Worm (Caenorhabditis elegans) whole organism, L4 larva: ENCODE measurements around the gene Y37E11AL.12.
A peak's percentile ranks its signal among the peaks of the same experiment; 100 is the strongest.

ENCODE experiments used
- F44E2.7 ChIP-seq: fragments of 200-800 bp; sonication (Bioruptor generic); IDR thresholded peaks from 2 replicates; pipeline ENCODE4 v2.1.2; 2022; ENCODE audit warnings: missing genetic modification characterization, missing compliant biosample characterization
- T26A8.4 ChIP-seq: fragments of 200-800 bp; sonication (Bioruptor generic); IDR thresholded peaks from 2 replicates; pipeline ENCODE4 v1.3.6; 2022; ENCODE audit warnings: missing genetic modification characterization, missing compliant biosample characterization
- Y105C5A.15 ChIP-seq: fragments of 200-800 bp; sonication (Bioruptor generic); IDR thresholded peaks from 2 replicates; pipeline ENCODE4 v1.3.6; 2022; ENCODE audit warnings: missing genetic modification characterization, missing compliant biosample characterization
- ZK337.2 ChIP-seq: fragments of 200-800 bp; sonication (Bioruptor generic); IDR thresholded peaks from 2 replicates; pipeline ENCODE4 v1.3.6; 2022; ENCODE audit warnings: missing genetic modification reagents, missing genetic modification characterization, missing compliant biosample characterization
- ZK546.5 ChIP-seq, 2 experiments: sonication (generic microtip); optimal IDR thresholded peaks; 2 replicates each; lab custom pipeline; 2017; ENCODE audit warnings: missing biosample characterization in 2 of 2, missing genetic modification characterization in 2 of 2
- ceh-20 ChIP-seq: fragments of 200-800 bp; sonication (Bioruptor generic); IDR thresholded peaks from 2 replicates; pipeline ENCODE4 v1.3.6; 2022; ENCODE audit warnings: missing genetic modification reagents, missing genetic modification characterization, missing compliant biosample characterization
- ceh-32 ChIP-seq: sonication (generic microtip); optimal IDR thresholded peaks from 2 replicates; lab custom pipeline; 2016; ENCODE audit warnings: mild to moderate bottlenecking, missing genetic modification characterization, missing compliant biosample characterization; ENCODE audit not compliant: poor library complexity
- ceh-62 ChIP-seq: sonication (generic microtip); optimal IDR thresholded peaks from 2 replicates; lab custom pipeline; 2017; ENCODE audit warnings: missing biosample characterization, missing genetic modification characterization
- ceh-82 ChIP-seq: sonication (generic microtip); optimal IDR thresholded peaks from 2 replicates; lab custom pipeline; 2017; ENCODE audit warnings: missing biosample characterization, missing genetic modification characterization
- ces-1 ChIP-seq: fragments of 150-350 bp; sonication (generic microtip); optimal IDR thresholded peaks from 4 replicates; lab custom pipeline; 2014; ENCODE audit warnings: missing biosample characterization, missing genetic modification reagents, missing genetic modification characterization
- daf-16 ChIP-seq, 3 experiments: sonication (generic microtip); optimal IDR thresholded peaks; 2 replicates each; lab custom pipeline; 2016 to 2017; ENCODE audit warnings: missing genetic modification characterization in 3 of 3, missing genetic modification reagents in 3 of 3, mild to moderate bottlenecking in 2 of 3, missing compliant biosample characterization in 2 of 3, missing biosample characterization in 1 of 3, moderate library complexity in 1 of 3
- daf-19 ChIP-seq: fragments of 200-800 bp; sonication (Bioruptor generic); conservative IDR thresholded peaks from 2 replicates; pipeline ENCODE4 v1.3.6; 2022; ENCODE audit warnings: missing genetic modification characterization, missing compliant biosample characterization
- daf-8 ChIP-seq: fragments of 200-800 bp; sonication (Bioruptor generic); IDR thresholded peaks from 2 replicates; pipeline ENCODE4 v1.3.6; 2022; ENCODE audit warnings: missing genetic modification characterization, missing compliant biosample characterization
- dmd-8 ChIP-seq: fragments of 200-800 bp; sonication (Bioruptor generic); IDR thresholded peaks from 2 replicates; pipeline ENCODE4 v1.3.6; 2022; ENCODE audit warnings: missing genetic modification characterization, missing compliant biosample characterization
- dve-1 ChIP-seq: sonication (generic microtip); optimal IDR thresholded peaks from 2 replicates; lab custom pipeline; 2017; ENCODE audit warnings: antibody characterized with exemption, mild to moderate bottlenecking, missing genetic modification characterization, missing compliant biosample characterization; ENCODE audit not compliant: insufficient read depth
- egl-43 ChIP-seq: fragments of 200-800 bp; sonication (Bioruptor generic); IDR thresholded peaks from 2 replicates; pipeline ENCODE4 v1.3.6; 2022; ENCODE audit warnings: missing genetic modification reagents, missing genetic modification characterization, missing compliant biosample characterization
- fkh-10 ChIP-seq: fragments of 150-350 bp; optimal IDR thresholded peaks from 2 replicates; lab custom pipeline; 2014; ENCODE audit warnings: missing biosample characterization, missing genetic modification reagents, missing genetic modification characterization
- hlh-11 ChIP-seq: fragments of 200-800 bp; sonication (Bioruptor generic); optimal IDR thresholded peaks from 2 replicates; lab custom pipeline; 2018; ENCODE audit warnings: mild to moderate bottlenecking, missing genetic modification characterization, missing compliant biosample characterization
- hmg-1.1 ChIP-seq: fragments of 200-800 bp; sonication (Bioruptor generic); IDR thresholded peaks from 2 replicates; pipeline ENCODE4 v1.3.6; 2022; ENCODE audit warnings: missing genetic modification reagents, missing genetic modification characterization, missing compliant biosample characterization
- jun-1 ChIP-seq: fragments of 150-350 bp; optimal IDR thresholded peaks from 2 replicates; lab custom pipeline; 2014; ENCODE audit warnings: missing biosample characterization, missing genetic modification reagents, missing genetic modification characterization
- lin-1 ChIP-seq: fragments of 200-800 bp; sonication (Bioruptor generic); IDR thresholded peaks from 2 replicates; pipeline ENCODE4 v1.3.6; 2022; ENCODE audit warnings: missing genetic modification reagents, missing genetic modification characterization, missing compliant biosample characterization
- lin-13 ChIP-seq: fragments of 150-350 bp; optimal IDR thresholded peaks from 2 replicates; lab custom pipeline; 2014; ENCODE audit warnings: missing biosample characterization, missing genetic modification reagents, missing genetic modification characterization
- lin-38 ChIP-seq: fragments of 200-800 bp; sonication (Bioruptor generic); IDR thresholded peaks from 2 replicates; pipeline ENCODE4 v1.3.6; 2022; ENCODE audit warnings: missing genetic modification reagents, missing genetic modification characterization, missing compliant biosample characterization
- lir-3 ChIP-seq: sonication (generic microtip); optimal IDR thresholded peaks from 2 replicates; lab custom pipeline; 2016; ENCODE audit warnings: mild to moderate bottlenecking, missing genetic modification characterization, missing compliant biosample characterization
- lsy-2 ChIP-seq, 2 experiments: fragments of 150-350 bp in 1 of 2; sonication (generic microtip) in 1 of 2; optimal IDR thresholded peaks; 2 replicates each; lab custom pipeline; 2014 to 2017; ENCODE audit warnings: missing biosample characterization in 2 of 2, missing genetic modification characterization in 2 of 2
- mep-1 ChIP-seq: fragments of 150-350 bp; sonication (generic microtip); optimal IDR thresholded peaks from 3 replicates; lab custom pipeline; 2014; ENCODE audit warnings: missing biosample characterization, missing genetic modification characterization
- mes-2 ChIP-seq: sonication (generic microtip); optimal IDR thresholded peaks from 2 replicates; lab custom pipeline; 2016; ENCODE audit warnings: missing genotype, mild to moderate bottlenecking, missing genetic modification characterization, missing compliant biosample characterization; ENCODE audit not compliant: poor library complexity, severe bottlenecking
- mxl-3 ChIP-seq: fragments of 200-800 bp; sonication (Bioruptor generic); optimal IDR thresholded peaks from 2 replicates; lab custom pipeline; 2018; ENCODE audit warnings: mild to moderate bottlenecking, missing genetic modification characterization, missing compliant biosample characterization
- nhr-10 ChIP-seq: fragments of 150-350 bp; optimal IDR thresholded peaks from 2 replicates; lab custom pipeline; 2014; ENCODE audit warnings: missing biosample characterization, missing genetic modification characterization
- nhr-102 ChIP-seq: sonication (generic microtip); optimal IDR thresholded peaks from 2 replicates; lab custom pipeline; 2016; ENCODE audit warnings: mild to moderate bottlenecking, missing genetic modification characterization, moderate library complexity, missing compliant biosample characterization
- nhr-25 ChIP-seq: sonication (generic microtip); optimal IDR thresholded peaks from 2 replicates; lab custom pipeline; 2017; ENCODE audit warnings: missing genetic modification characterization, mild to moderate bottlenecking, missing compliant biosample characterization, antibody characterized with exemption, moderate library complexity, borderline replicate concordance; ENCODE audit not compliant: insufficient read depth
- nhr-28 ChIP-seq: fragments of 150-350 bp; optimal IDR thresholded peaks from 2 replicates; lab custom pipeline; 2014; ENCODE audit warnings: missing biosample characterization, missing genetic modification characterization
- nhr-6 ChIP-seq: fragments of 150-350 bp; optimal IDR thresholded peaks from 2 replicates; lab custom pipeline; 2014; ENCODE audit warnings: missing biosample characterization, missing genetic modification characterization
- nhr-76 ChIP-seq: fragments of 150-350 bp; optimal IDR thresholded peaks from 2 replicates; lab custom pipeline; 2014; ENCODE audit warnings: missing biosample characterization, missing genetic modification characterization
- nhr-77 ChIP-seq: fragments of 150-350 bp; optimal IDR thresholded peaks from 2 replicates; lab custom pipeline; 2014; ENCODE audit warnings: missing biosample characterization, missing genetic modification characterization
- pha-4 ChIP-seq, 2 experiments: fragments of 150-350 bp in 1 of 2; fragments of 200-800 bp in 1 of 2; sonication (Bioruptor generic) in 1 of 2; IDR thresholded peaks in 1 of 2; optimal IDR thresholded peaks in 1 of 2; 2 replicates each; pipeline versions ENCODE4 v1.3.6 to Lab custom; 2014 to 2022; ENCODE audit warnings: missing genetic modification characterization in 2 of 2, missing genetic modification reagents in 2 of 2, missing biosample characterization in 1 of 2, missing compliant biosample characterization in 1 of 2
- pqm-1 ChIP-seq: sonication (generic microtip); optimal IDR thresholded peaks from 2 replicates; lab custom pipeline; 2017; ENCODE audit warnings: missing biosample characterization, missing genetic modification characterization
- skn-1 ChIP-seq: fragments of 150-350 bp; optimal IDR thresholded peaks from 2 replicates; lab custom pipeline; 2014; ENCODE audit warnings: missing biosample characterization, missing genetic modification characterization
- spr-3 ChIP-seq: fragments of 200-800 bp; sonication (Bioruptor generic); optimal IDR thresholded peaks from 2 replicates; lab custom pipeline; 2018; ENCODE audit warnings: mild to moderate bottlenecking, missing genetic modification characterization, missing compliant biosample characterization
- tag-97 ChIP-seq: fragments of 200-800 bp; sonication (Bioruptor generic); IDR thresholded peaks from 2 replicates; pipeline ENCODE4 v1.3.6; 2022; ENCODE audit warnings: missing genetic modification characterization, missing compliant biosample characterization
- unc-39 ChIP-seq: sonication (generic microtip); optimal IDR thresholded peaks from 2 replicates; lab custom pipeline; 2017; ENCODE audit warnings: missing biosample characterization, missing genetic modification characterization
- unc-62 ChIP-seq, 3 experiments: fragments of 150-350 bp in 1 of 3; sonication (generic microtip); optimal IDR thresholded peaks in 2 of 3; peaks in 1 of 3; 1 replicate in 1 of 3; 2 replicates in 2 of 3; lab custom pipeline; 2014 to 2017; ENCODE audit warnings: missing biosample characterization in 3 of 3, missing genetic modification characterization in 3 of 3, missing genetic modification reagents in 3 of 3, missing genotype in 1 of 3
- zip-11 ChIP-seq: fragments of 200-800 bp; sonication (Bioruptor generic); IDR thresholded peaks from 2 replicates; pipeline ENCODE4 v1.3.6; 2022; ENCODE audit warnings: missing genetic modification characterization, missing compliant biosample characterization
- ztf-11 ChIP-seq: fragments of 150-350 bp; optimal IDR thresholded peaks from 2 replicates; lab custom pipeline; 2014; ENCODE audit warnings: missing biosample characterization, missing genetic modification characterization
- ztf-7 ChIP-seq: fragments of 150-350 bp; optimal IDR thresholded peaks from 2 replicates; lab custom pipeline; 2014; ENCODE audit warnings: missing biosample characterization, missing genetic modification characterization

Gene Y37E11AL.12

ce11 chrIV:3742426-3742839 is 40.6 kb upstream of the Y37E11AL.12 start (continued):
- TF ChIP-seq nhr-76 (tag; lab: Kevin White, UChicago) (no peak), zip-11 (GFP tag; lab: Robert Waterston, UW) (no peak), ztf-7 (tag; lab: Kevin White, UChicago) (peak; percentile 58), nhr-77 (tag; lab: Kevin White, UChicago) (no peak), hlh-11 (tag; lab: Kevin White, UChicago) (peak; percentile 99), nhr-6 (tag; lab: Kevin White, UChicago) (peak; percentile 71), nhr-28 (tag; lab: Kevin White, UChicago) (peak; percentile 86), hmg-1.1 (GFP tag; lab: Robert Waterston, UW) (peak; percentile 87), nhr-102 (tag; lab: Kevin White, UChicago) (peak; percentile 40), F44E2.7 (no peak), unc-39 (tag; lab: Kevin White, UChicago) (no peak), Y105C5A.15 (GFP tag; lab: Robert Waterston, UW) (no peak), spr-3 (peak; percentile 4), tag-97 (GFP tag; lab: Robert Waterston, UW) (no peak), ceh-82 (no peak), skn-1 (no peak), nhr-25 (peak; percentile 57), mes-2 (tag; lab: Kevin White, UChicago) (peak; percentile 73), ceh-20 (GFP tag; lab: Robert Waterston, UW) (no peak), nhr-10 (tag; lab: Kevin White, UChicago) (peak; percentile 62), ZK337.2 (GFP tag; lab: Robert Waterston, UW) (no peak), lin-1 (0 out of 2 replicates have a peak, but pooled peaks have one; percentile 30), ceh-32 (tag; lab: Kevin White, UChicago) (no peak), daf-19 (no peak), ces-1 (GFP tag; lab: Kevin White, UChicago) (no peak), ztf-11 (tag; lab: Kevin White, UChicago) (no peak), ceh-62 (tag; lab: Kevin White, UChicago) (no peak), ZK546.5 (tag; optimal IDR thresholded peaks at IDR 0.05; lab: Kevin White, UChicago) (no peak), dmd-8 (no peak), mep-1 (tag; lab: Kevin White, UChicago) (peak; percentile 85), pqm-1 (no peak), jun-1 (tag; lab: Kevin White, UChicago) (peak; percentile 62), lin-38 (GFP tag; lab: Robert Waterston, UW) (peak; percentile 56)

DNA sequence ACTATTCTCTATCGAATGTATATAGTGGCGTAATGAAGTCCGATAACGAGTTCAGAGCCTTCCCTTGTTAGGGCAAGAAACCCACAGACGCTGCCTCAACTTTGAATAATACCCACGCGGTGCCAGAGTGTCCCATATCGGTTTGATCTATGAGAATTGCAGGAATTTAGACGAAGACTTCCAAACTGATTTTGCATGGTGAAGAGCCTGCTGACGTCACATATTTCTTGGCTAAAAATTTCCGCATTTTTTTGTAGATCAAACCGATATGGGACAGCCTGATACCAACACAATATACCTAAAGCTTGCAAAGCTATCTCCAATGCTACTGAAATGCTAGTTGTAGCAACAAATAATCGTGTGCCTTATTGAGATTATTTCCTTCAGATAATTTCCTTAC is 40.1 kb upstream of the Y37E11AL.12 start:
- TF ChIP-seq lin-13, result no peak
- TF ChIP-seq unc-62 (GFP tag; optimal IDR thresholded peaks at IDR 0.05 in 1 of 2; lab: Kevin White, UChicago), result peak in 1 of 2 experiments; percentile 92
- no peak for TF ChIP-seq unc-62 (tag; optimal IDR thresholded peaks at IDR 0.05; lab: Kevin White, UChicago)

DNA sequence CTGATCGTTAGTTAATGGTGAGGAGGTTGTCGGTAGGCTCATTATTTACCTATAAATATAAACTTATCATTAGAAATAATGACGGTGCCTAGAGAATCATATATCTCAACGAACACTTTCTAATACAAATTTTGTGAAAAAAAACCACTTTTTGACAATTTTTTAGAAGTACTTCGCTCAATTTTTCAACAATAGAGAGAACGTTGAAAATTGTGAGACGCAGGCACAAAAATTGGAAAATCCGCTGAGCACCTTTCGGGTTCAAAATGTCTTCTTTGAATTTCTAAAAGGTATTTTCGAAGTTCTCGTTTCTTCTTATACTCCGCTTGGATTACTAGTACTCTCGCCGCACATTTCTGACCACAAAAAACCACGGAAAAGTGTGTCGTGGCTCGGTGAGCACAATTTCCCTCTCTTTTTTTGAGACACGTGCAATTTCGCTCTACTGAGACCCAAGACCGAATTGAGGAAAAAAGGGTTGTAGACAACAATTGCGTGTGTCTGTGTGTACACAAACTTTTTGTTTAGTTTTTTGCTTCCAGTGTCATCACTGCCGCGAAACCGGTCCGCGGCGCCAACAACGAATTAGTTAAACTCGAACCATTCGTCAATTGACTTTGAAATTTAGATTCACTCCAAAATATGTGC is 39.2 kb upstream of the Y37E11AL.12 start, which contains the start of gene nape-1:
nape-1 (minus strand) TSS at position 51 of the 648 bp plus-strand sequence.
- TF ChIP-seq mes-2 (tag; lab: Kevin White, UChicago) (peak; percentile 57), lin-38 (GFP tag; lab: Robert Waterston, UW) (peak; percentile 72), nhr-25 (no peak), T26A8.4 (GFP tag; lab: Robert Waterston, UW) (peak; percentile 35), hmg-1.1 (GFP tag; lab: Robert Waterston, UW) (peak; percentile 47; the same call in 1 of the 2 replicates), lsy-2 (tag; optimal IDR thresholded peaks at IDR 0.05; lab: Kevin White, UChicago) (peak in 1 of 2 experiments; percentile 62), daf-16 (GFP tag; optimal IDR thresholded peaks at IDR 0.05; lab: Kevin White, UChicago) (no peak), daf-16 (tag; optimal IDR thresholded peaks at IDR 0.05; lab: Kevin White, UChicago) (peak; percentile 67), dve-1 (tag; lab: Kevin White, UChicago) (peak; percentile 20), mep-1 (tag; lab: Kevin White, UChicago) (peak; percentile 53), lir-3 (no peak), pha-4 (GFP tag; IDR thresholded peaks at IDR 0.05; lab: Robert Waterston, UW) (peak; percentile 64; the same call in 1 of the 2 replicates), pha-4 (tag; optimal IDR thresholded peaks at IDR 0.05; lab: Kevin White, UChicago) (peak; percentile 92), nhr-28 (tag; lab: Kevin White, UChicago) (peak; percentile 94), egl-43 (peak; percentile 52; the same call in 1 of the 2 replicates), daf-8 (no peak), mxl-3 (GFP tag; lab: Kevin White, UChicago) (peak; percentile 55), fkh-10 (peak; percentile 29), ces-1 (GFP tag; lab: Kevin White, UChicago) (no peak), nhr-6 (tag; lab: Kevin White, UChicago) (peak; percentile 22)
